Fruit fly (Drosophila melanogaster) whole organism, prepupa: ENCODE data around the gene sti.

Source experiments
- CG15336 ChIP-seq: fragments of 200-800 bp; sonication (Bioruptor generic); IDR thresholded peaks from 2 replicates; pipeline ENCODE4 v1.3.6; 2022; ENCODE audit warnings: missing biosample characterization, missing genetic modification characterization
- CG3032 ChIP-seq: fragments of 200-800 bp; optimal IDR thresholded peaks from 2 replicates; lab custom pipeline; 2019; ENCODE audit warnings: missing biosample characterization, mild to moderate bottlenecking, missing genetic modification characterization, moderate library complexity
- CG3919 ChIP-seq: fragments of 200-800 bp; sonication (Bioruptor generic); optimal IDR thresholded peaks from 3 replicates; lab custom pipeline; 2016; ENCODE audit warnings: missing biosample characterization, missing genetic modification characterization
- CG4318 ChIP-seq: fragments of 200-800 bp; sonication (Bioruptor generic); optimal IDR thresholded peaks from 3 replicates; lab custom pipeline; 2017; ENCODE audit warnings: missing biosample characterization, mild to moderate bottlenecking, missing genetic modification characterization
- CG6276 ChIP-seq: fragments of 200-800 bp; sonication (Bioruptor generic); optimal IDR thresholded peaks from 2 replicates; lab custom pipeline; 2017; ENCODE audit warnings: missing biosample characterization, mild to moderate bottlenecking, missing genetic modification characterization
- CG6854 ChIP-seq: fragments of 200-800 bp; sonication (Bioruptor generic); optimal IDR thresholded peaks from 2 replicates; lab custom pipeline; 2017; ENCODE audit warnings: missing biosample characterization, mild to moderate bottlenecking, missing genetic modification characterization
- CG7368 ChIP-seq: fragments of 200-800 bp; sonication (Bioruptor generic); optimal IDR thresholded peaks from 3 replicates; lab custom pipeline; 2016; ENCODE audit warnings: missing biosample characterization, missing genetic modification characterization
- CG9139 ChIP-seq: fragments of 200-800 bp; sonication (Bioruptor generic); optimal IDR thresholded peaks from 3 replicates; lab custom pipeline; 2017; ENCODE audit warnings: missing biosample characterization, mild to moderate bottlenecking, missing genetic modification characterization
- Eip78C ChIP-seq: fragments of 200-800 bp; sonication (Bioruptor generic); peaks from one replicate; lab custom pipeline; 2016; ENCODE audit warnings: missing biosample characterization, missing genetic modification characterization
- Ets21C ChIP-seq: fragments of 200-800 bp; sonication (Bioruptor generic); optimal IDR thresholded peaks from 3 replicates; lab custom pipeline; 2016; ENCODE audit warnings: missing biosample characterization, missing genetic modification characterization
- Gug ChIP-seq: fragments of 200-800 bp; sonication (Bioruptor generic); IDR thresholded peaks from 2 replicates; pipeline ENCODE4 v1.3.6; 2022; ENCODE audit warnings: missing biosample characterization, missing genetic modification characterization
- Hr39 ChIP-seq: fragments of 200-800 bp; sonication (Bioruptor generic); optimal IDR thresholded peaks from 2 replicates; lab custom pipeline; 2016; ENCODE audit warnings: missing biosample characterization, missing genetic modification characterization
- Hr4 ChIP-seq: fragments of 200-800 bp; sonication (Bioruptor generic); optimal IDR thresholded peaks from 3 replicates; lab custom pipeline; 2016; ENCODE audit warnings: missing biosample characterization, missing genetic modification characterization
- Lpt ChIP-seq: fragments of 200-800 bp; sonication (Bioruptor generic); optimal IDR thresholded peaks from 3 replicates; lab custom pipeline; 2016; ENCODE audit warnings: missing biosample characterization, missing genetic modification characterization
- Met ChIP-seq: fragments of 200-800 bp; sonication (Bioruptor generic); optimal IDR thresholded peaks from 3 replicates; lab custom pipeline; 2016; ENCODE audit warnings: missing biosample characterization, missing genetic modification characterization
- OdsH ChIP-seq: fragments of 200-800 bp; sonication (Bioruptor generic); optimal IDR thresholded peaks from 3 replicates; lab custom pipeline; 2016; ENCODE audit warnings: missing biosample characterization, missing genetic modification characterization
- Smox ChIP-seq: fragments of 200-800 bp; sonication (Bioruptor generic); optimal IDR thresholded peaks from 3 replicates; lab custom pipeline; 2016; ENCODE audit warnings: missing biosample characterization, missing genetic modification characterization
- Sox14 ChIP-seq: fragments of 200-800 bp; sonication (Bioruptor generic); optimal IDR thresholded peaks from 3 replicates; lab custom pipeline; 2016; ENCODE audit warnings: missing biosample characterization, missing genetic modification characterization
- acj6 ChIP-seq: fragments of 200-800 bp; sonication (Bioruptor generic); optimal IDR thresholded peaks from 3 replicates; lab custom pipeline; 2016; ENCODE audit warnings: missing biosample characterization, missing genetic modification characterization
- cyc ChIP-seq: fragments of 200-800 bp; sonication (Bioruptor generic); optimal IDR thresholded peaks from 3 replicates; lab custom pipeline; 2016; ENCODE audit warnings: missing biosample characterization, missing genetic modification characterization
- dsx ChIP-seq: fragments of 200-800 bp; optimal IDR thresholded peaks from 3 replicates; lab custom pipeline; 2019; ENCODE audit warnings: missing biosample characterization, mild to moderate bottlenecking, missing genetic modification characterization, moderate library complexity; ENCODE audit not compliant: poor library complexity, severe bottlenecking
- eg ChIP-seq: fragments of 200-800 bp; sonication (Bioruptor generic); IDR thresholded peaks from 3 replicates; pipeline ENCODE4 v1.3.6; 2022; ENCODE audit warnings: missing biosample characterization, missing genetic modification characterization
- fd85E ChIP-seq: fragments of 200-800 bp; sonication (Bioruptor generic); optimal IDR thresholded peaks from 3 replicates; lab custom pipeline; 2016; ENCODE audit warnings: missing biosample characterization, missing genetic modification characterization
- fkh ChIP-seq: fragments of 200-800 bp; sonication (Bioruptor generic); optimal IDR thresholded peaks from 3 replicates; lab custom pipeline; 2017; ENCODE audit warnings: missing biosample characterization, mild to moderate bottlenecking, missing genetic modification characterization, moderate library complexity
- net ChIP-seq: fragments of 200-800 bp; sonication (Bioruptor generic); optimal IDR thresholded peaks from 3 replicates; lab custom pipeline; 2016; ENCODE audit warnings: missing biosample characterization, missing genetic modification characterization
- salr ChIP-seq, 2 experiments: fragments of 200-800 bp; sonication (Bioruptor generic); optimal IDR thresholded peaks; 3 replicates each; lab custom pipeline; 2016 to 2018; ENCODE audit warnings: missing biosample characterization in 2 of 2, missing genetic modification characterization in 2 of 2, mild to moderate bottlenecking in 1 of 2
- ss ChIP-seq, 2 experiments: fragments of 200-800 bp; sonication (Bioruptor generic); optimal IDR thresholded peaks; 2 replicates in 1 of 2; 3 replicates in 1 of 2; lab custom pipeline; 2017 to 2018; ENCODE audit warnings: mild to moderate bottlenecking in 2 of 2, missing biosample characterization in 2 of 2, missing genetic modification characterization in 2 of 2, moderate library complexity in 1 of 2
- svp ChIP-seq: fragments of 200-800 bp; sonication (Bioruptor generic); peaks from one replicate; lab custom pipeline; 2016; ENCODE audit warnings: missing biosample characterization, missing genetic modification characterization
- topi ChIP-seq: fragments of 200-800 bp; sonication (Bioruptor generic); optimal IDR thresholded peaks from 3 replicates; lab custom pipeline; 2016; ENCODE audit warnings: missing biosample characterization, missing genetic modification characterization
- vri ChIP-seq: fragments of 200-800 bp; sonication (Bioruptor generic); optimal IDR thresholded peaks from 3 replicates; lab custom pipeline; 2016; ENCODE audit warnings: missing biosample characterization, mild to moderate bottlenecking, missing genetic modification characterization

The sti gene

DNA sequence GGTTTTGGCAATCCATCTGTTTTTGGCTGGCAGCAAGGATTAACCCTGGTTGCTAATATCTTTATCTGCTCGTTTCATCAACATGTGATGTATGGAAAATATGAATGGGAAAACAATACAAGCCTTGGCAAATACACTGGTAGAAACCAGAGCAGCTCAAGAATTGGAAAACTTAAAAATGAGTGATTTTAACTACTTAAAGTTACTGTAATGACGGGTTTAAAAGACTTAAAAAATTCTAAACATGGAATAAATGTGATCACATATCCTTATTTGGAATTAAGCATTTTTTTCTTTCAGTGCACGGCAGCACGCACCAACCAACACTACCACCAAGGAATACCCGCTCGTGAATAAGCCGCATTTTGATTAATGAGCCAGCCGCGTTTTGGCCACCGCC lies 49.4 kb downstream of the sti start:
- TF ChIP-seq CG3919 (GFP tag; lab: Kevin White, UChicago) (no peak), salr (GFP tag; optimal IDR thresholded peaks at IDR 0.05; lab: Kevin White, UChicago) (no peak), Eip78C (GFP tag; lab: Kevin White, UChicago) (peak; percentile 64), eg (no peak), CG9139 (GFP tag; lab: Kevin White, UChicago) (no peak), topi (GFP tag; lab: Kevin White, UChicago) (peak; percentile 31), CG15336 (GFP tag; lab: Robert Waterston, UW) (no peak), dsx (no peak), CG4318 (GFP tag; lab: Kevin White, UChicago) (no peak), ss (GFP tag; optimal IDR thresholded peaks at IDR 0.05; lab: Kevin White, UChicago) (no peak), cyc (peak; percentile 47), CG6854 (GFP tag; lab: Kevin White, UChicago) (no peak), Hr39 (GFP tag; lab: Kevin White, UChicago) (no peak), Gug (GFP tag; lab: Robert Waterston, UW) (no peak)

DNA sequence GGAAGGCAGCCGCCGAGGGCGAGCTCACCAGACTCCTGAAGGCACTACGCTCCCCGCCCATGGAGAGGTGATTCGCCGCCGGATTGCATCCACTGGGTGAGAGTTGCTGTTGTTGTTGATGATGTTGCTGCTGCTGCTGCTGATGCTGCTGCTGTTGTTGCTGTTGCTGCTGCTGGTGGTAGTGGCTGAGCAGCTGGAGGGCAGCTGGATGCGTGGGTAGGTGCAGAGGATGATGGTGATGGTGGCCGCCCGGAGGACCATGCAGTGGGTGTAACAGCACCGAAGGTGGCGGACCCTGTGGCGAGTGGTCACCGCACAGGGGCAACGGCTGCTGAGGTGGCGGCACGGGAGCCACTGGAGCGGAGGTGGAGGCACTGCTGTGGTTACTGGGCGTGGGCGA lies 51.0 kb downstream of the sti start:
- no peak for TF ChIP-seq fkh (GFP tag; lab: Kevin White, UChicago)
- TF ChIP-seq OdsH (GFP tag; lab: Kevin White, UChicago), result no peak
- TF ChIP-seq Hr4 (GFP tag; lab: Kevin White, UChicago), result no peak
- TF ChIP-seq Lpt (GFP tag; lab: Kevin White, UChicago), result no peak
- no peak for TF ChIP-seq CG3032 (tag; lab: Kevin White, UChicago)
- TF ChIP-seq acj6 (GFP tag; lab: Kevin White, UChicago), result no peak
- TF ChIP-seq fd85E (GFP tag; lab: Kevin White, UChicago), result no peak
- TF ChIP-seq CG6276 (GFP tag; lab: Kevin White, UChicago), result no peak
- no peak for TF ChIP-seq CG4318 (GFP tag; lab: Kevin White, UChicago)
- no peak for TF ChIP-seq eg
- no peak for TF ChIP-seq ss (GFP tag; optimal IDR thresholded peaks at IDR 0.05; lab: Kevin White, UChicago)
- no peak for TF ChIP-seq Sox14 (GFP tag; lab: Kevin White, UChicago)
- TF ChIP-seq CG6854 (GFP tag; lab: Kevin White, UChicago), result no peak
- no peak for TF ChIP-seq svp (GFP tag; lab: Kevin White, UChicago)
- TF ChIP-seq Smox, result no peak
- no peak for TF ChIP-seq Met
- TF ChIP-seq net, result no peak
- TF ChIP-seq vri (GFP tag; lab: Kevin White, UChicago), result no peak

DNA sequence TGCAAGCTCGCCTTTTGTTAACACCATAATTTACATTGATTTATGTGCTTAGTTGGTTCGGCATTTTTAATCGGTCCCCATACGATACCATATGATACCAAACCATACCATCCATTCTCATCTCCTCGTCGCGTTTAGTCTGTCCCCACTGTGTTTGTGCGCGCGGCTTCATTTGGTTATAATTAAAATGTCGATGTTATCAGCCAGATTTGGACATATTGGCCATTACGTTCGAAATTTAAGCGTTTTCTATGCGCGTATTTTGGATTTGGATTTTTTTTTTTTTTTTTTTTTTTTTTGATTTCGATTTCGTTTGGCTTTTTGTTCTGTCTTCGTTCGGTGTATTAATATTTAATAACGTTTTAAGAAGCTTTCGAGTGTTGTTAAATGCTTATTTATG lies 52.7 kb downstream of the sti start:
- TF ChIP-seq Ets21C (GFP tag; lab: Kevin White, UChicago) (no peak), fkh (GFP tag; lab: Kevin White, UChicago) (no peak), dsx (no peak), CG7368 (no peak)
- TF ChIP-seq, all 60 proteins: peak for 0
